Worm (Caenorhabditis elegans) whole organism, midembryonic: ENCODE data around the gene gsp-2.

Experiments
- T22C8.4 ChIP-seq: fragments of 200-800 bp; sonication (Bioruptor generic); IDR thresholded peaks from 2 replicates; pipeline ENCODE4 v1.3.6; 2022; ENCODE audit warnings: missing genetic modification characterization, missing compliant biosample characterization
- cog-1 ChIP-seq: sonication (generic microtip); optimal IDR thresholded peaks from 2 replicates; lab custom pipeline; 2016; ENCODE audit warnings: missing genetic modification characterization, missing compliant biosample characterization
- flt-1 ChIP-seq: fragments of 200-800 bp; sonication (Bioruptor generic); IDR thresholded peaks from 2 replicates; pipeline ENCODE4 v1.3.6; 2022; ENCODE audit warnings: missing genetic modification characterization, missing compliant biosample characterization
- med-1 ChIP-seq: sonication (generic microtip); optimal IDR thresholded peaks from 2 replicates; lab custom pipeline; 2017; ENCODE audit warnings: missing genetic modification characterization, mild to moderate bottlenecking, missing compliant biosample characterization, antibody characterized with exemption, missing genetic modification reagents; ENCODE audit not compliant: insufficient read depth
- ref-1 ChIP-seq: fragments of 200-800 bp; sonication (Bioruptor generic); conservative IDR thresholded peaks from 2 replicates; pipeline ENCODE4 v1.3.6; 2022; ENCODE audit warnings: missing genetic modification reagents, missing genetic modification characterization, missing compliant biosample characterization
- ztf-23 ChIP-seq: fragments of 200-800 bp; sonication (Bioruptor generic); IDR thresholded peaks from 2 replicates; pipeline ENCODE4 v1.3.6; 2022; ENCODE audit warnings: missing genetic modification reagents, missing genetic modification characterization, missing compliant biosample characterization

- TF ChIP-seq ref-1 (no peak), flt-1 (GFP tag; lab: Robert Waterston, UW) (no peak), T22C8.4 (GFP tag; lab: Robert Waterston, UW) (no peak), cog-1 (tag; lab: Kevin White, UChicago) (no peak), med-1 (no peak), ztf-23 (GFP tag; lab: Robert Waterston, UW) (no peak)
Observed at ce11 chrIII:7353871-7354270, 17.5 kb downstream of the gsp-2 start, which contains the start of gene F08F8.9.
